Fruit fly (Drosophila melanogaster) whole organism, wandering third instar larva: Measurements from ENCODE around the gene CG9992.
A peak's percentile ranks its signal among the peaks of the same experiment; 100 is the strongest.

Experiments used
- HLH106 ChIP-seq: fragments of 200-800 bp; optimal IDR thresholded peaks from 3 replicates; lab custom pipeline; 2019; ENCODE audit warnings: missing biosample characterization, mild to moderate bottlenecking, missing genetic modification characterization, moderate library complexity
- Jra ChIP-seq: sonication (Bioruptor generic); optimal IDR thresholded peaks from 2 replicates; lab custom pipeline; 2016; ENCODE audit warnings: missing biosample characterization, missing genetic modification characterization
- Rel ChIP-seq, 2 experiments: fragments of 200-800 bp; sonication (Bioruptor generic) in 1 of 2; optimal IDR thresholded peaks; 2 replicates in 1 of 2; 3 replicates in 1 of 2; lab custom pipeline; 2016 to 2019; ENCODE audit warnings: mild to moderate bottlenecking in 2 of 2, missing biosample characterization in 2 of 2, missing genetic modification characterization in 2 of 2, moderate library complexity in 1 of 2
- sage ChIP-seq: fragments of 200-800 bp; sonication (Bioruptor generic); optimal IDR thresholded peaks from 2 replicates; lab custom pipeline; 2016; ENCODE audit warnings: missing biosample characterization, mild to moderate bottlenecking, missing genetic modification characterization

dm6 chrX:16358670-16359320 is 25.9 kb downstream of the CG9992 start, which contains the start of the genes U2af50 and PIG-Q:
- TF ChIP-seq sage (GFP tag; lab: Kevin White, UChicago): peak; percentile 51
- TF ChIP-seq Rel (GFP tag; optimal IDR thresholded peaks at IDR 0.05; lab: Kevin White, UChicago): peak; percentile 14
- TF ChIP-seq Rel (tag; optimal IDR thresholded peaks at IDR 0.05; lab: Kevin White, UChicago): peak; percentile 74
- TF ChIP-seq Jra: no peak
- peak; percentile 92 for TF ChIP-seq HLH106 (tag; lab: Kevin White, UChicago)
